Fruit fly (Drosophila melanogaster): ENCODE data around the gene Atg8a.
A peak's percentile ranks its signal among the peaks of the same experiment; 100 is the strongest.

The Atg8a gene

DNA sequence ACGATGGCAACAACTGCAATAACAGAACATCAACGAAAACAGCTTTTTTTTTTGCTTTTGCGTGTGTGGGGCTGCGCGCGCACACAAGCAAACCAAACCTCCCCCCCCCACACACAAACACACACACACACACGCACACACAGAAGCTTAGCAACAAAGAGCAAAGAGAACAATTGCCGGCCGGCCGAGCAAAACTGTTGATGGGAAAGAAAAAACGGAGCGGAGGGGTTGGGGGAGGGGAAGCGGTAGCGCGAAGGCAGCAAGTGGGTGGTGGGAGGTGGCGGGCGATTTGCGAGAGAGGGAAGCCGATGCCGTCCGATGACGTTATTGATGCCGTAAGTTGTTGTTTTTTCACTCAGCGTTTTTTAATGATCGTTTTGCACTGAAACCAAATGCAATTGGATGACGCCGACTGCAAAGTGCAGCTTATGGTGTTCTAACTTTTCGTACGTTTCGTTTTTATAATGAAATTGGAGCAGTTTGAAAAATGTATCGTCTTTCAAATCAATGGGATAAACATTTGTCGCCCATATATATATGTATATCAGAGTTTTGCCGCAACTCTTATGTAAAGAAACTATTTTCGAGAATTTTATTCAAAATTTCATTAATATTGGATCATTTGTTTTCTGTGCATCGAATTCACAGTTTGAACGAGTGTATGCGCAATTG, 32.3 kb downstream of the Atg8a start (continued):
- TF ChIP-seq CG8924 (tag; optimal IDR thresholded peaks at IDR 0.05): no peak
- no peak for TF ChIP-seq CG10267 (tag; optimal IDR thresholded peaks at IDR 0.05)
- peak; percentile 5 for TF ChIP-seq Oli (tag; optimal IDR thresholded peaks at IDR 0.05)
- TF ChIP-seq CG3847 (GFP tag; IDR thresholded peaks at IDR 0.05): no peak
- no peak for TF ChIP-seq Gsc (GFP tag; IDR thresholded peaks at IDR 0.05)
- no peak for TF ChIP-seq CG32772 (GFP tag; IDR thresholded peaks at IDR 0.05)
- no peak for TF ChIP-seq pita (GFP tag; optimal IDR thresholded peaks at IDR 0.05)
- no peak for TF ChIP-seq CG2889 (GFP tag; IDR thresholded peaks at IDR 0.05)
- peak; percentile 79; the same call in 1 of the 3 replicates for TF ChIP-seq CG34422 (GFP tag; IDR thresholded peaks at IDR 0.05)
- TF ChIP-seq crc (GFP tag; optimal IDR thresholded peaks at IDR 0.05): no peak
- no peak for TF ChIP-seq CG14860 (GFP tag; IDR thresholded peaks at IDR 0.05; ENCODE audit: partially characterized antibody)
- no peak for TF ChIP-seq CG17802 (tag; optimal IDR thresholded peaks at IDR 0.05)
- TF ChIP-seq ERR (GFP tag; optimal IDR thresholded peaks at IDR 0.05): no peak
- no peak for TF ChIP-seq sug (tag; optimal IDR thresholded peaks at IDR 0.05)
- no peak for TF ChIP-seq CG9215 (GFP tag; IDR thresholded peaks at IDR 0.05)
- TF ChIP-seq CG13775 (GFP tag; optimal IDR thresholded peaks at IDR 0.05): no peak
- no peak for TF ChIP-seq CG2875 (GFP tag; optimal IDR thresholded peaks at IDR 0.05)
- TF ChIP-seq cwo (GFP tag; optimal IDR thresholded peaks at IDR 0.05): no peak
- TF ChIP-seq CG9727 (GFP tag; optimal IDR thresholded peaks at IDR 0.05): no peak
- no peak for TF ChIP-seq Doc2 (GFP tag; IDR thresholded peaks at IDR 0.05)
- no peak for TF ChIP-seq repo (GFP tag; optimal IDR thresholded peaks at IDR 0.05)
- no peak for TF ChIP-seq bbx (GFP tag; IDR thresholded peaks at IDR 0.05; ENCODE audit: partially characterized antibody)
- no peak for TF ChIP-seq CG30403 (GFP tag; optimal IDR thresholded peaks at IDR 0.05)
- TF ChIP-seq CG4820 (GFP tag; optimal IDR thresholded peaks at IDR 0.05): no peak
- no peak for TF ChIP-seq CG33557 (GFP tag; optimal IDR thresholded peaks at IDR 0.05)
- TF ChIP-seq eyg (GFP tag; optimal IDR thresholded peaks at IDR 0.05): no peak
- peak; percentile 98 for TF ChIP-seq crol (GFP tag; IDR thresholded peaks at IDR 0.05)
- no peak for TF ChIP-seq psq (GFP tag; optimal IDR thresholded peaks at IDR 0.05)
- TF ChIP-seq Ets97D (GFP tag; optimal IDR thresholded peaks at IDR 0.05): no peak
- TF ChIP-seq pfk (GFP tag; optimal IDR thresholded peaks at IDR 0.05): no peak
- TF ChIP-seq danr (GFP tag; IDR thresholded peaks at IDR 0.05): no peak
- TF ChIP-seq trh (GFP tag; optimal IDR thresholded peaks at IDR 0.05): no peak
- no peak for TF ChIP-seq CG17186 (GFP tag; optimal IDR thresholded peaks at IDR 0.05)
- no peak for TF ChIP-seq pum (GFP tag; optimal IDR thresholded peaks at IDR 0.05)
- no peak for TF ChIP-seq lab (GFP tag; optimal IDR thresholded peaks at IDR 0.05)
- TF ChIP-seq sens (GFP tag): peak; percentile 62
- TF ChIP-seq row (GFP tag; IDR thresholded peaks at IDR 0.05): 0 out of 3 replicates have a peak, but pooled peaks have one; percentile 10
- TF ChIP-seq CG3163 (GFP tag; optimal IDR thresholded peaks at IDR 0.05): no peak
- no peak for TF ChIP-seq CG11456 (GFP tag; IDR thresholded peaks at IDR 0.05)
- peak; percentile 11 for TF ChIP-seq CG2120 (GFP tag; optimal IDR thresholded peaks at IDR 0.05)
- TF ChIP-seq onecut (GFP tag; IDR thresholded peaks at IDR 0.05): peak; percentile 4; the same call in 1 of the 2 replicates
- no peak for TF ChIP-seq CG6791 (GFP tag; IDR thresholded peaks at IDR 0.05; ENCODE audit: partially characterized antibody)
- TF ChIP-seq CG7357 (GFP tag; IDR thresholded peaks at IDR 0.05): no peak
- no peak for TF ChIP-seq fd3F (GFP tag; optimal IDR thresholded peaks at IDR 0.05)
- TF ChIP-seq HmgZ (tag; optimal IDR thresholded peaks at IDR 0.05): no peak
- peak; percentile 88 for TF ChIP-seq scrt (GFP tag; optimal IDR thresholded peaks at IDR 0.05)
- TF ChIP-seq wdn (GFP tag; IDR thresholded peaks at IDR 0.05): no peak
- TF ChIP-seq CG11398 (GFP tag; optimal IDR thresholded peaks at IDR 0.05): no peak
- TF ChIP-seq ash1 (GFP tag; optimal IDR thresholded peaks at IDR 0.05): peak; percentile 51
- TF ChIP-seq CG12299 (tag; optimal IDR thresholded peaks at IDR 0.05): no peak
